Worm (Caenorhabditis elegans) whole organism, L4 larva: Measurements from ENCODE around the gene F32D8.2.

ENCODE experiments used
- D1046.2 ChIP-seq: fragments of 200-800 bp; sonication (Bioruptor generic); IDR thresholded peaks from 2 replicates; pipeline ENCODE4 v1.3.6; 2022; ENCODE audit warnings: missing genetic modification characterization, missing compliant biosample characterization
- F10B5.3 ChIP-seq: sonication (generic microtip); optimal IDR thresholded peaks from 2 replicates; lab custom pipeline; 2016; ENCODE audit warnings: mild to moderate bottlenecking, missing genetic modification characterization, missing compliant biosample characterization
- F49E8.2 ChIP-seq: sonication (generic microtip); optimal IDR thresholded peaks from 2 replicates; lab custom pipeline; 2016; ENCODE audit warnings: missing compliant biosample characterization, mild to moderate bottlenecking, missing genetic modification characterization, borderline replicate concordance
- T20F7.1 ChIP-seq: fragments of 200-800 bp; sonication (Bioruptor generic); optimal IDR thresholded peaks from 2 replicates; lab custom pipeline; 2018; ENCODE audit warnings: mild to moderate bottlenecking, missing genetic modification characterization, missing compliant biosample characterization
- Y105C5A.15 ChIP-seq: fragments of 200-800 bp; sonication (Bioruptor generic); IDR thresholded peaks from 2 replicates; pipeline ENCODE4 v1.3.6; 2022; ENCODE audit warnings: missing genetic modification characterization, missing compliant biosample characterization
- Y48G9A.11 ChIP-seq: fragments of 200-800 bp; sonication (Bioruptor generic); IDR thresholded peaks from 2 replicates; pipeline ENCODE4 v1.3.6; 2022; ENCODE audit warnings: missing genetic modification reagents, missing genetic modification characterization, missing compliant biosample characterization
- ZK337.2 ChIP-seq: fragments of 200-800 bp; sonication (Bioruptor generic); IDR thresholded peaks from 2 replicates; pipeline ENCODE4 v1.3.6; 2022; ENCODE audit warnings: missing genetic modification reagents, missing genetic modification characterization, missing compliant biosample characterization
- ZK546.5 ChIP-seq, 2 experiments: sonication (generic microtip); optimal IDR thresholded peaks; 2 replicates each; lab custom pipeline; 2017; ENCODE audit warnings: missing biosample characterization in 2 of 2, missing genetic modification characterization in 2 of 2
- ama-1 ChIP-seq: fragments of 150-350 bp; optimal IDR thresholded peaks from 2 replicates; lab custom pipeline; 2014; ENCODE audit warnings: inconsistent platforms, mixed read lengths
- arid-1 ChIP-seq: fragments of 200-800 bp; sonication (Bioruptor generic); conservative IDR thresholded peaks from 2 replicates; pipeline ENCODE4 v1.3.6; 2022; ENCODE audit warnings: missing genetic modification reagents, missing genetic modification characterization, missing compliant biosample characterization
- ceh-32 ChIP-seq: sonication (generic microtip); optimal IDR thresholded peaks from 2 replicates; lab custom pipeline; 2016; ENCODE audit warnings: mild to moderate bottlenecking, missing genetic modification characterization, missing compliant biosample characterization; ENCODE audit not compliant: poor library complexity
- ceh-82 ChIP-seq: sonication (generic microtip); optimal IDR thresholded peaks from 2 replicates; lab custom pipeline; 2017; ENCODE audit warnings: missing biosample characterization, missing genetic modification characterization
- daf-16 ChIP-seq, 3 experiments: sonication (generic microtip); optimal IDR thresholded peaks; 2 replicates each; lab custom pipeline; 2016 to 2017; ENCODE audit warnings: missing genetic modification characterization in 3 of 3, missing genetic modification reagents in 3 of 3, mild to moderate bottlenecking in 2 of 3, missing compliant biosample characterization in 2 of 3, missing biosample characterization in 1 of 3, moderate library complexity in 1 of 3
- dmd-8 ChIP-seq: fragments of 200-800 bp; sonication (Bioruptor generic); IDR thresholded peaks from 2 replicates; pipeline ENCODE4 v1.3.6; 2022; ENCODE audit warnings: missing genetic modification characterization, missing compliant biosample characterization
- dmd-9 ChIP-seq: fragments of 200-800 bp; sonication (Bioruptor generic); IDR thresholded peaks from 2 replicates; pipeline ENCODE4 v1.3.6; 2022; ENCODE audit warnings: missing genetic modification reagents, missing genetic modification characterization, missing compliant biosample characterization
- dpl-1 ChIP-seq: fragments of 150-350 bp; optimal IDR thresholded peaks from 2 replicates; lab custom pipeline; 2014; ENCODE audit warnings: missing biosample characterization, missing genetic modification reagents, missing genetic modification characterization
- duxl-1 ChIP-seq: sonication (generic microtip); optimal IDR thresholded peaks from 2 replicates; lab custom pipeline; 2016; ENCODE audit warnings: mild to moderate bottlenecking, missing genetic modification characterization, moderate library complexity, missing compliant biosample characterization; ENCODE audit not compliant: poor library complexity
- egl-27 ChIP-seq: sonication (generic microtip); optimal IDR thresholded peaks from 3 replicates; lab custom pipeline; 2017; ENCODE audit warnings: missing biosample characterization, missing genetic modification reagents, missing genetic modification characterization
- egl-43 ChIP-seq: fragments of 200-800 bp; sonication (Bioruptor generic); IDR thresholded peaks from 2 replicates; pipeline ENCODE4 v1.3.6; 2022; ENCODE audit warnings: missing genetic modification reagents, missing genetic modification characterization, missing compliant biosample characterization
- hif-1 ChIP-seq, 2 experiments: sonication (generic microtip); optimal IDR thresholded peaks; 2 replicates each; lab custom pipeline; 2016 to 2017; ENCODE audit warnings: missing compliant biosample characterization in 2 of 2, missing genetic modification characterization in 2 of 2, missing genetic modification reagents in 2 of 2, missing genotype in 2 of 2, mild to moderate bottlenecking in 1 of 2
- hlh-11 ChIP-seq: fragments of 200-800 bp; sonication (Bioruptor generic); optimal IDR thresholded peaks from 2 replicates; lab custom pipeline; 2018; ENCODE audit warnings: mild to moderate bottlenecking, missing genetic modification characterization, missing compliant biosample characterization
- hlh-30 ChIP-seq: sonication (generic microtip); optimal IDR thresholded peaks from 2 replicates; lab custom pipeline; 2017; ENCODE audit warnings: antibody characterized with exemption, mild to moderate bottlenecking, missing genetic modification characterization, missing compliant biosample characterization; ENCODE audit not compliant: insufficient read depth
- jun-1 ChIP-seq: fragments of 150-350 bp; optimal IDR thresholded peaks from 2 replicates; lab custom pipeline; 2014; ENCODE audit warnings: missing biosample characterization, missing genetic modification reagents, missing genetic modification characterization
- lim-7 ChIP-seq: fragments of 200-800 bp; sonication (Bioruptor generic); IDR thresholded peaks from 2 replicates; pipeline ENCODE4 v1.3.6; 2022; ENCODE audit warnings: missing genetic modification characterization, missing compliant biosample characterization
- lin-1 ChIP-seq: fragments of 200-800 bp; sonication (Bioruptor generic); IDR thresholded peaks from 2 replicates; pipeline ENCODE4 v1.3.6; 2022; ENCODE audit warnings: missing genetic modification reagents, missing genetic modification characterization, missing compliant biosample characterization
- lin-13 ChIP-seq: fragments of 150-350 bp; optimal IDR thresholded peaks from 2 replicates; lab custom pipeline; 2014; ENCODE audit warnings: missing biosample characterization, missing genetic modification reagents, missing genetic modification characterization
- lin-15B ChIP-seq: fragments of 150-350 bp; sonication (generic microtip); optimal IDR thresholded peaks from 3 replicates; lab custom pipeline; 2014; ENCODE audit warnings: missing biosample characterization, missing genetic modification characterization
- mdl-1 ChIP-seq, 2 experiments: fragments of 150-350 bp in 1 of 2; sonication (generic microtip) in 1 of 2; optimal IDR thresholded peaks; 2 replicates each; lab custom pipeline; 2014 to 2017; ENCODE audit warnings: missing biosample characterization in 2 of 2, missing genetic modification characterization in 2 of 2
- mes-2 ChIP-seq: sonication (generic microtip); optimal IDR thresholded peaks from 2 replicates; lab custom pipeline; 2016; ENCODE audit warnings: missing genotype, mild to moderate bottlenecking, missing genetic modification characterization, missing compliant biosample characterization; ENCODE audit not compliant: poor library complexity, severe bottlenecking
- mxl-2 ChIP-seq: fragments of 200-800 bp; sonication (Bioruptor generic); conservative IDR thresholded peaks from 2 replicates; pipeline ENCODE4 v1.3.6; 2022; ENCODE audit warnings: missing genetic modification reagents, missing genetic modification characterization, missing compliant biosample characterization
- mxl-3 ChIP-seq: fragments of 200-800 bp; sonication (Bioruptor generic); optimal IDR thresholded peaks from 2 replicates; lab custom pipeline; 2018; ENCODE audit warnings: mild to moderate bottlenecking, missing genetic modification characterization, missing compliant biosample characterization
- nhr-10 ChIP-seq: fragments of 150-350 bp; optimal IDR thresholded peaks from 2 replicates; lab custom pipeline; 2014; ENCODE audit warnings: missing biosample characterization, missing genetic modification characterization
- nhr-102 ChIP-seq: sonication (generic microtip); optimal IDR thresholded peaks from 2 replicates; lab custom pipeline; 2016; ENCODE audit warnings: mild to moderate bottlenecking, missing genetic modification characterization, moderate library complexity, missing compliant biosample characterization
- nhr-41 ChIP-seq: fragments of 200-800 bp; sonication (Bioruptor generic); IDR thresholded peaks from 2 replicates; pipeline ENCODE4 v1.3.6; 2022; ENCODE audit warnings: missing genetic modification reagents, missing genetic modification characterization, missing compliant biosample characterization
- nhr-42 ChIP-seq: fragments of 200-800 bp; sonication (Bioruptor generic); IDR thresholded peaks from 2 replicates; pipeline ENCODE4 v1.3.6; 2022; ENCODE audit warnings: missing genetic modification characterization, missing compliant biosample characterization
- nhr-6 ChIP-seq: fragments of 150-350 bp; optimal IDR thresholded peaks from 2 replicates; lab custom pipeline; 2014; ENCODE audit warnings: missing biosample characterization, missing genetic modification characterization
- pqm-1 ChIP-seq: sonication (generic microtip); optimal IDR thresholded peaks from 2 replicates; lab custom pipeline; 2017; ENCODE audit warnings: missing biosample characterization, missing genetic modification characterization
- set-16 ChIP-seq: fragments of 200-800 bp; sonication (Bioruptor generic); IDR thresholded peaks from 2 replicates; pipeline ENCODE4 v1.3.6; 2022; ENCODE audit warnings: missing genetic modification reagents, missing genetic modification characterization, missing compliant biosample characterization
- skn-1 ChIP-seq: fragments of 150-350 bp; optimal IDR thresholded peaks from 2 replicates; lab custom pipeline; 2014; ENCODE audit warnings: missing biosample characterization, missing genetic modification characterization
- snpc-4 ChIP-seq: fragments of 150-350 bp; optimal IDR thresholded peaks from 2 replicates; lab custom pipeline; 2014; ENCODE audit warnings: missing biosample characterization, missing genetic modification characterization
- unc-62 ChIP-seq, 3 experiments: fragments of 150-350 bp in 1 of 3; sonication (generic microtip); optimal IDR thresholded peaks in 2 of 3; peaks in 1 of 3; 1 replicate in 1 of 3; 2 replicates in 2 of 3; lab custom pipeline; 2014 to 2017; ENCODE audit warnings: missing biosample characterization in 3 of 3, missing genetic modification characterization in 3 of 3, missing genetic modification reagents in 3 of 3, missing genotype in 1 of 3
- zag-1 ChIP-seq: fragments of 150-350 bp; optimal IDR thresholded peaks from 2 replicates; lab custom pipeline; 2014; ENCODE audit warnings: missing biosample characterization, missing genetic modification characterization
- zfp-2 ChIP-seq: sonication (generic microtip); optimal IDR thresholded peaks from 2 replicates; lab custom pipeline; 2016; ENCODE audit warnings: mild to moderate bottlenecking, missing genetic modification characterization, missing compliant biosample characterization
- zfp-3 ChIP-seq: fragments of 200-800 bp; sonication (Bioruptor generic); conservative IDR thresholded peaks from 2 replicates; pipeline ENCODE4 v1.3.6; 2022; ENCODE audit warnings: missing genetic modification reagents, missing genetic modification characterization, missing compliant biosample characterization
- ztf-11 ChIP-seq: fragments of 150-350 bp; optimal IDR thresholded peaks from 2 replicates; lab custom pipeline; 2014; ENCODE audit warnings: missing biosample characterization, missing genetic modification characterization

Gene F32D8.2

ce11 chrV:10888153-10888552 lies 4.6 kb downstream of the F32D8.2 start:
- TF ChIP-seq daf-16 (GFP tag; optimal IDR thresholded peaks at IDR 0.05; lab: Kevin White, UChicago) (no peak), daf-16 (tag; optimal IDR thresholded peaks at IDR 0.05; lab: Kevin White, UChicago) (peak; percentile 15), ama-1 (peak; percentile 52), dpl-1 (no peak)

- TF ChIP-seq jun-1 (tag; lab: Kevin White, UChicago) (no peak), F49E8.2 (tag; lab: Kevin White, UChicago) (no peak), zfp-2 (tag; lab: Kevin White, UChicago) (no peak), zag-1 (tag; lab: Kevin White, UChicago) (no peak), egl-43 (no peak), lin-1 (GFP tag; lab: Robert Waterston, UW) (no peak), nhr-41 (GFP tag; lab: Robert Waterston, UW) (no peak), Y48G9A.11 (GFP tag; lab: Robert Waterston, UW) (no peak), pqm-1 (no peak), ceh-32 (no peak), mdl-1 (tag; optimal IDR thresholded peaks at IDR 0.05; lab: Kevin White, UChicago) (no peak), lin-13 (GFP tag; lab: Kevin White, UChicago) (no peak), duxl-1 (tag; lab: Kevin White, UChicago) (no peak)
- TF ChIP-seq, all 104 proteins: peak for 0
Observed at ce11 chrV:10889036-10889435, 5.5 kb downstream of the F32D8.2 start, which contains the start of gene F32D8.11. TSS of gene F32D8.11 (minus strand) at chrV:10889136.

- TF ChIP-seq unc-62 (GFP tag; optimal IDR thresholded peaks at IDR 0.05 in 1 of 2; lab: Kevin White, UChicago) (peak in 1 of 2 experiments; percentile 90), unc-62 (tag; optimal IDR thresholded peaks at IDR 0.05; lab: Kevin White, UChicago) (no peak), ZK546.5 (tag; optimal IDR thresholded peaks at IDR 0.05; lab: Kevin White, UChicago) (no peak)
Observed at ce11 chrV:10889774-10890173, 6.2 kb downstream of the F32D8.2 start.

- TF ChIP-seq nhr-42 = no peak
- TF ChIP-seq D1046.2 = no peak
- TF ChIP-seq mes-2 (tag; lab: Kevin White, UChicago) = peak; percentile 59
- no peak for TF ChIP-seq ztf-11 (tag; lab: Kevin White, UChicago)
- TF ChIP-seq nhr-6 (tag; lab: Kevin White, UChicago) = no peak
- no peak for TF ChIP-seq arid-1
- TF ChIP-seq T20F7.1 (GFP tag; lab: Kevin White, UChicago) = no peak
- TF ChIP-seq lim-7 (GFP tag; lab: Robert Waterston, UW) = no peak
- no peak for TF ChIP-seq Y105C5A.15 (GFP tag; lab: Robert Waterston, UW)
- TF ChIP-seq mxl-3 (GFP tag; lab: Kevin White, UChicago) = no peak
- no peak for TF ChIP-seq dmd-9 (GFP tag; lab: Robert Waterston, UW)
- no peak for TF ChIP-seq nhr-102
- no peak for TF ChIP-seq skn-1 (tag; lab: Kevin White, UChicago)
- peak in 1 of 2 experiments; percentile 85 for TF ChIP-seq hif-1 (tag; optimal IDR thresholded peaks at IDR 0.05; lab: Kevin White, UChicago)
- TF ChIP-seq ZK546.5 (tag; optimal IDR thresholded peaks at IDR 0.05; lab: Kevin White, UChicago) = no peak
- TF ChIP-seq duxl-1 (tag; lab: Kevin White, UChicago) = peak; percentile 13
- no peak for TF ChIP-seq ceh-82
- no peak for TF ChIP-seq snpc-4 (tag; lab: Kevin White, UChicago)
- TF ChIP-seq zfp-3 (GFP tag; lab: Robert Waterston, UW) = no peak
- TF ChIP-seq lin-15B (tag; lab: Kevin White, UChicago) = no peak
- no peak for TF ChIP-seq nhr-41 (GFP tag; lab: Robert Waterston, UW)
- no peak for TF ChIP-seq set-16 (GFP tag; lab: Robert Waterston, UW)
- peak; percentile 45 for TF ChIP-seq hlh-11 (tag; lab: Kevin White, UChicago)
- TF ChIP-seq F10B5.3 (tag; lab: Kevin White, UChicago) = no peak
- no peak for TF ChIP-seq daf-16 (GFP tag; optimal IDR thresholded peaks at IDR 0.05; lab: Kevin White, UChicago)
- peak; percentile 58 for TF ChIP-seq daf-16 (tag; optimal IDR thresholded peaks at IDR 0.05; lab: Kevin White, UChicago)
- no peak for TF ChIP-seq ZK337.2
- TF ChIP-seq dmd-8 = no peak
- no peak for TF ChIP-seq mxl-2 (GFP tag; lab: Robert Waterston, UW)
- TF ChIP-seq hlh-30 = peak; percentile 39
- no peak for TF ChIP-seq egl-27 (tag; lab: Kevin White, UChicago)
- TF ChIP-seq nhr-10 (tag; lab: Kevin White, UChicago) = peak; percentile 56
Observed at ce11 chrV:10890980-10891379, 7.4 kb downstream of the F32D8.2 start, which contains the start of gene F32D8.12. TSS of gene F32D8.12 (minus strand) at chrV:10891027.
